Worm (Caenorhabditis elegans) whole organism, mixed stage, embryonic: ENCODE measurements around the gene K09H11.4.

Source experiments
- ces-1 ChIP-seq: fragments of 150-350 bp; optimal IDR thresholded peaks from 2 replicates; lab custom pipeline; 2014; ENCODE audit warnings: missing biosample characterization, missing genetic modification reagents, missing genetic modification characterization
- lin-13 ChIP-seq: fragments of 150-350 bp; optimal IDR thresholded peaks from 2 replicates; lab custom pipeline; 2014; ENCODE audit warnings: missing biosample characterization, missing genetic modification characterization
- lsy-2 ChIP-seq: fragments of 150-350 bp; optimal IDR thresholded peaks from 2 replicates; lab custom pipeline; 2014; ENCODE audit warnings: missing biosample characterization, missing genetic modification characterization
- unc-39 ChIP-seq: fragments of 150-350 bp; optimal IDR thresholded peaks from 2 replicates; lab custom pipeline; 2014; ENCODE audit warnings: missing biosample characterization, missing genetic modification characterization

DNA sequence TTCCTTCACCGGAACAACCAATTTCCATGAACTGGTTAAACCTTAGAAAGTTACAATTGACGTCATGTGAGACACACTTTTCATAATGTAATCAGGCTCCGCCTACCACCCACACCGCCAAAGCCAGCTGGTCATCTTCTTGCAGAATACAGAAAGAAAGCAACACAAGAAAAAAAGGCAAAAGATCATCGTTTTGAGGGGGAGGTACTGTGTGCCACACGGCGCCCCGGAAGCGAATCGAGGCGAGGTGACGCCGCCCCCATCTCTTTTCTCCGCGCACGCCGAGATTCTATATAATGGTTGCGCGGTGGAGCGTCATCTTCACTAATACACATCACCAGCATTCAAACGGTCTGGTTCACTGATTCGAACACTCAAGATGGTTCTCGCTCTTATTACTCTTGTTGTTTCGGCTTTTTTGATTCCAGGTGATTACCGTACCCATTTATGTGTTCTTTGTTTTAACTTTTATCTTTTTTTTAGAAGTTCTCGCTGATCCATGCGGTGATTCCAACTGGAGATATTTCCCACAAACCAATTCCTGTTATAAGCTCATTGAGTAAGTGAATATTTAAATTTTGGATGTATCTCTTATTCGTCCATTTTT, 26.4 kb downstream of the K09H11.4 start, which contains the start of gene clec-1:
- TF ChIP-seq ces-1 (no peak), lin-13 (tag; lab: Kevin White, UChicago) (no peak), unc-39 (tag; lab: Kevin White, UChicago) (no peak), lsy-2 (tag; lab: Kevin White, UChicago) (no peak)
